Worm (Caenorhabditis elegans) whole organism, L4/young adult: Measurements from ENCODE around the gene rig-1.

Experiments
- W03F9.2 ChIP-seq: fragments of 150-350 bp; optimal IDR thresholded peaks from 2 replicates; lab custom pipeline; 2014; ENCODE audit warnings: missing biosample characterization, missing genetic modification characterization
- him-1 ChIP-seq: sonication (generic microtip); optimal IDR thresholded peaks from 2 replicates; lab custom pipeline; 2016; ENCODE audit warnings: missing genotype, missing genetic modification reagents, missing genetic modification characterization, missing compliant biosample characterization

DNA sequence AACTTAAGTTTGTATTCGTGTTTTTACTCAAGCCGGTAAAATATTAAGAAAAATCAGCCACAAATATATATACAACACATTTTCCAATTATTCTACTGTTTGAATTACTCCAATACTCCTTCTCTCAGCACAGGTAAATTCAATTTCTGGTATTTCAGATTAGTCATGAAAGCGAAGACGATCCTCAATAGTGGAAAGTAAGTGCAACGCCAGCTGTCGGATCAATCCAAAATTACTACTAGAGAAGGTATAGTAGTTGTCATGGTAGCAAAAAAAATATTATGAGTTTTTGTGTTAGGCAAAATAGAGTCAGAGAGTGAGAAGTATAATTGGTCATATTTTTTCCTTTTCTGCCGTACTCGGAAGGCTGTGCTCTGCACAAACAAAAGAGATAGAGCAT, 47.4 kb upstream of the rig-1 start, which contains the start of gene K01A12.2:
- TF ChIP-seq him-1 (tag; lab: Kevin White, UChicago) (no peak), W03F9.2 (tag; lab: Kevin White, UChicago) (no peak)
